Worm (Caenorhabditis elegans) whole organism, L2 larva: ENCODE measurements around the gene F07C3.2.
A peak's percentile ranks its signal among the peaks of the same experiment; 100 is the strongest.

Experiments used
- C34F6.9 ChIP-seq: fragments of 150-350 bp; optimal IDR thresholded peaks from 2 replicates; lab custom pipeline; 2014; ENCODE audit warnings: missing biosample characterization, missing genetic modification characterization
- F13H6.1 ChIP-seq: sonication (generic microtip); optimal IDR thresholded peaks from 2 replicates; lab custom pipeline; 2016; ENCODE audit warnings: missing genetic modification characterization, missing compliant biosample characterization
- R02D3.7 ChIP-seq: fragments of 150-350 bp; optimal IDR thresholded peaks from 2 replicates; lab custom pipeline; 2014; ENCODE audit warnings: missing biosample characterization, missing genetic modification characterization
- ZK546.5 ChIP-seq: sonication (generic microtip); optimal IDR thresholded peaks from 2 replicates; lab custom pipeline; 2017; ENCODE audit warnings: missing biosample characterization, missing genetic modification characterization
- alr-1 ChIP-seq: fragments of 150-350 bp; optimal IDR thresholded peaks from 2 replicates; lab custom pipeline; 2014; ENCODE audit warnings: missing biosample characterization, missing genetic modification characterization
- aly-2 ChIP-seq: fragments of 150-350 bp; optimal IDR thresholded peaks from 2 replicates; lab custom pipeline; 2014; ENCODE audit warnings: missing biosample characterization, missing genetic modification characterization
- ama-1 ChIP-seq: fragments of 150-350 bp; optimal IDR thresholded peaks from 2 replicates; lab custom pipeline; 2018; ENCODE audit warnings: inconsistent platforms
- blmp-1 ChIP-seq: sonication (generic microtip); optimal IDR thresholded peaks from 2 replicates; lab custom pipeline; 2017; ENCODE audit warnings: missing genetic modification characterization, mild to moderate bottlenecking, missing compliant biosample characterization, antibody characterized with exemption, moderate library complexity; ENCODE audit not compliant: insufficient read depth
- ceh-16 ChIP-seq: fragments of 150-350 bp; optimal IDR thresholded peaks from 2 replicates; lab custom pipeline; 2014; ENCODE audit warnings: missing biosample characterization, missing genetic modification characterization
- crh-2 ChIP-seq: sonication (generic microtip); optimal IDR thresholded peaks from 2 replicates; lab custom pipeline; 2017; ENCODE audit warnings: missing biosample characterization, missing genetic modification characterization
- gmeb-1 ChIP-seq: fragments of 150-350 bp; optimal IDR thresholded peaks from 2 replicates; lab custom pipeline; 2014; ENCODE audit warnings: missing biosample characterization, missing genetic modification characterization
- lin-11 ChIP-seq: fragments of 150-350 bp; sonication (generic microtip); optimal IDR thresholded peaks from 2 replicates; lab custom pipeline; 2014; ENCODE audit warnings: missing biosample characterization, missing genetic modification characterization, inconsistent platforms, mixed read lengths
- lin-13 ChIP-seq: fragments of 150-350 bp; optimal IDR thresholded peaks from 2 replicates; lab custom pipeline; 2014; ENCODE audit warnings: missing biosample characterization, missing genetic modification reagents, missing genetic modification characterization
- lin-39 ChIP-seq: fragments of 150-350 bp; optimal IDR thresholded peaks from 2 replicates; lab custom pipeline; 2014; ENCODE audit warnings: missing biosample characterization, missing genetic modification reagents, missing genetic modification characterization
- lsy-2 ChIP-seq, 2 experiments: fragments of 150-350 bp in 1 of 2; sonication (generic microtip) in 1 of 2; optimal IDR thresholded peaks; 2 replicates each; lab custom pipeline; 2014 to 2017; ENCODE audit warnings: missing biosample characterization in 2 of 2, missing genetic modification characterization in 2 of 2
- mdl-1 ChIP-seq, 2 experiments: fragments of 150-350 bp in 1 of 2; sonication (generic microtip) in 1 of 2; optimal IDR thresholded peaks; 2 replicates each; lab custom pipeline; 2017; ENCODE audit warnings: missing biosample characterization in 2 of 2, missing genetic modification characterization in 2 of 2
- nhr-10 ChIP-seq: sonication (generic microtip); optimal IDR thresholded peaks from 2 replicates; lab custom pipeline; 2017; ENCODE audit warnings: missing biosample characterization, missing genetic modification characterization
- nhr-12 ChIP-seq: fragments of 150-350 bp; optimal IDR thresholded peaks from 2 replicates; lab custom pipeline; 2014; ENCODE audit warnings: missing biosample characterization, missing genetic modification characterization
- nhr-129 ChIP-seq: fragments of 150-350 bp; optimal IDR thresholded peaks from 2 replicates; lab custom pipeline; 2014; ENCODE audit warnings: missing biosample characterization, missing genetic modification characterization
- nhr-23 ChIP-seq: fragments of 150-350 bp; optimal IDR thresholded peaks from 2 replicates; lab custom pipeline; 2014; ENCODE audit warnings: missing biosample characterization, missing genetic modification reagents, missing genetic modification characterization
- nhr-25 ChIP-seq: fragments of 150-350 bp; sonication (generic microtip); optimal IDR thresholded peaks from 3 replicates; lab custom pipeline; 2014; ENCODE audit warnings: missing biosample characterization, missing genetic modification characterization
- peb-1 ChIP-seq: fragments of 150-350 bp; optimal IDR thresholded peaks from 2 replicates; lab custom pipeline; 2014; ENCODE audit warnings: missing biosample characterization, missing genetic modification characterization
- sem-4 ChIP-seq: fragments of 150-350 bp; optimal IDR thresholded peaks from 2 replicates; lab custom pipeline; 2014; ENCODE audit warnings: missing biosample characterization, missing genetic modification reagents, missing genetic modification characterization
- skn-1 ChIP-seq: sonication (generic microtip); optimal IDR thresholded peaks from 2 replicates; lab custom pipeline; 2017; ENCODE audit warnings: missing biosample characterization, missing genetic modification characterization
- sma-3 ChIP-seq: sonication (generic microtip); optimal IDR thresholded peaks from 2 replicates; lab custom pipeline; 2016; ENCODE audit warnings: missing genetic modification reagents, missing genetic modification characterization, missing compliant biosample characterization
- sma-9 ChIP-seq, 2 experiments: fragments of 150-350 bp in 1 of 2; sonication (generic microtip) in 1 of 2; optimal IDR thresholded peaks; 2 replicates each; lab custom pipeline; 2014 to 2016; ENCODE audit warnings: missing genetic modification characterization in 2 of 2, mild to moderate bottlenecking in 1 of 2, missing biosample characterization in 1 of 2, missing compliant biosample characterization in 1 of 2, missing genetic modification reagents in 1 of 2, moderate library complexity in 1 of 2
- snpc-4 ChIP-seq: fragments of 150-350 bp; optimal IDR thresholded peaks from 2 replicates; lab custom pipeline; 2014; ENCODE audit warnings: missing biosample characterization, missing genetic modification characterization
- unc-55 ChIP-seq: fragments of 150-350 bp; sonication (generic microtip); optimal IDR thresholded peaks from 3 replicates; lab custom pipeline; 2014; ENCODE audit warnings: missing biosample characterization, missing genetic modification reagents, missing genetic modification characterization
- unc-62 ChIP-seq: fragments of 150-350 bp; optimal IDR thresholded peaks from 2 replicates; lab custom pipeline; 2014; ENCODE audit warnings: missing biosample characterization, missing genetic modification reagents, missing genetic modification characterization
- zag-1 ChIP-seq: fragments of 150-350 bp; optimal IDR thresholded peaks from 2 replicates; lab custom pipeline; 2014; ENCODE audit warnings: missing biosample characterization, missing genetic modification characterization
- ztf-1 ChIP-seq: fragments of 200-800 bp; sonication (Bioruptor generic); conservative IDR thresholded peaks from 2 replicates; pipeline ENCODE4 v1.3.6; 2022; ENCODE audit warnings: missing genetic modification characterization, missing compliant biosample characterization
- ztf-11 ChIP-seq: sonication (generic microtip); optimal IDR thresholded peaks from 2 replicates; lab custom pipeline; 2017; ENCODE audit warnings: missing biosample characterization, missing genetic modification characterization

Gene F07C3.2

DNA sequence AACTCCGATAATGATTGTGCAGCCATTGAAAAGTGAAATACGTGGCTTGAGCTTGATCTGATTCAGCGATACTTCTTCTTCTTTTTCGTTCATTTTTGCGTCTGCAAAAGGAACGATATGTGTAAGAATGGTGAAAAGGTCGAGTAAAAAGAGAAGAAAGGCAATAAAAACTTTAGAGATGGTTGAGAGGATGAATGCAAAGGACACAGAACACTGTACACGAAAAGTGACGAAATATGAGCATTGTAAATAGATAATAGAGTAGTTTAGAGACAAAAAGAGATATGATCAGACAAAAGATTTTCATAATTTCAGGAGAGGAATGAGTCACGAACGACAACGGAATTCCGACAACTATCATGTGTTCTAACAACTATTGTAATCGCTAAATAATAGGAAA is 20.4 kb downstream of the F07C3.2 start, which contains the start of gene aat-2:
TSS of gene aat-2 (minus strand) at position 101 of the 400 bp plus-strand sequence.
- TF ChIP-seq crh-2 (tag; lab: Kevin White, UChicago) (no peak), nhr-129 (tag; lab: Kevin White, UChicago) (no peak), zag-1 (tag; lab: Kevin White, UChicago) (no peak), nhr-10 (tag; lab: Kevin White, UChicago) (no peak), peb-1 (tag; lab: Kevin White, UChicago) (no peak), nhr-25 (tag; lab: Kevin White, UChicago) (no peak), lin-39 (tag; lab: Kevin White, UChicago) (no peak), sma-3 (GFP tag; lab: Kevin White, UChicago) (no peak)

DNA sequence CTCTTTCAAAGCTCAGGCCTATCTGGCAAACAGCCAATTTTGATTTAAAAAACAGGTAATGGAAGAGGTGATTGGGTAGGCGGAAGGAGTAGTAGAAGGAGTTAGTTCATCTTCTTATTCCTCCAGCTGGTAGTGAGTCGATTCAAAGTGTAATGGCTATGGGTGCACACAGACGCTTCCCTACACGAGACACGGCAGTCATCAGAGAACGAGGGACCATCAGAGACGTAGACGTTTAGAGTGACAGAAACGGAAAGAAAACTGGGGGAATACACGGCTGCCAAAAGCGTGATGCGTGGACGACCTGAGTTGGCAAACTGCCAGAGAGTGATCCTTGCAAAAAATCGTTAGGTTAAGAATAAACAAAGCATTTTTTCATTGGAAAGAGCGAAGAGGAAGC is 21.5 kb downstream of the F07C3.2 start:
- TF ChIP-seq F13H6.1 (tag; lab: Kevin White, UChicago): peak; percentile 34
- TF ChIP-seq lin-13 (GFP tag; lab: Kevin White, UChicago): no peak
- no peak for TF ChIP-seq aly-2 (tag; lab: Kevin White, UChicago)
- no peak for TF ChIP-seq snpc-4 (tag; lab: Kevin White, UChicago)
- no peak for TF ChIP-seq ama-1
- no peak for TF ChIP-seq lin-11 (tag; lab: Kevin White, UChicago)
- peak; percentile 74 for TF ChIP-seq sma-9 (GFP tag; optimal IDR thresholded peaks at IDR 0.05; lab: Kevin White, UChicago)
- no peak for TF ChIP-seq sma-9 (tag; optimal IDR thresholded peaks at IDR 0.05; lab: Kevin White, UChicago)
- peak in 1 of 2 experiments; percentile 30 for TF ChIP-seq lsy-2 (tag; optimal IDR thresholded peaks at IDR 0.05; lab: Kevin White, UChicago)
- peak; percentile 75 for TF ChIP-seq nhr-129 (tag; lab: Kevin White, UChicago)
- TF ChIP-seq nhr-25 (tag; lab: Kevin White, UChicago): no peak
- peak in 1 of 2 experiments; percentile 25 for TF ChIP-seq mdl-1 (tag; optimal IDR thresholded peaks at IDR 0.05; lab: Kevin White, UChicago)
- no peak for TF ChIP-seq ztf-11 (tag; lab: Kevin White, UChicago)
- peak; percentile 53 for TF ChIP-seq C34F6.9 (tag; lab: Kevin White, UChicago)
- TF ChIP-seq unc-55 (GFP tag; lab: Kevin White, UChicago): peak; percentile 60
- TF ChIP-seq, all 48 proteins: peak for 7

DNA sequence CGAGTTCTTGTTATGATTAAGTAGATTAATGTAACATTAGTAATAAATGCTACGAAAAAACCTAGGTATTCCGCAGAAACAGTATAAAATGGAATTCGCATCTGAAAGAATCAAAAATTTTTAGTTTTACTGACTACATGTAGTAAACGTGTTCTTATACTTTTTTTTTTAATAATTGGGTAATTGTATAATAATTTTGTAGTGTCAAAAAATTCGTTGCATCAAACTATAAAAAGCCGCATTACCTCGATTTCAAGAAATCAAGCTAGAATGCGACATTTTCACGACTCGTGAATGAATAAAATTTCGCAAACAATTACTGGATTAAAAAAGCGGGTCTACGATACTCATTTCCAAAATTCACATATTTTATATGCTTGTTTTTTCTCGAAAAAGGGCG is 23.3 kb downstream of the F07C3.2 start, which contains the start of gene str-94:
TSS of gene str-94 (minus strand) at position 101 of the 400 bp plus-strand sequence.
- TF ChIP-seq ztf-1 (GFP tag; lab: Robert Waterston, UW) (no peak), ZK546.5 (tag; lab: Kevin White, UChicago) (no peak), nhr-12 (no peak), nhr-23 (no peak), lin-39 (tag; lab: Kevin White, UChicago) (no peak), ama-1 (no peak), blmp-1 (tag; lab: Kevin White, UChicago) (no peak), skn-1 (no peak), aly-2 (tag; lab: Kevin White, UChicago) (no peak), F13H6.1 (tag; lab: Kevin White, UChicago) (no peak)

- no peak for TF ChIP-seq lin-13 (GFP tag; lab: Kevin White, UChicago)
- TF ChIP-seq ZK546.5 (tag; lab: Kevin White, UChicago): no peak
- TF ChIP-seq nhr-129 (tag; lab: Kevin White, UChicago): no peak
- no peak for TF ChIP-seq zag-1 (tag; lab: Kevin White, UChicago)
- no peak for TF ChIP-seq ztf-1 (GFP tag; lab: Robert Waterston, UW)
- TF ChIP-seq blmp-1 (tag; lab: Kevin White, UChicago): no peak
- TF ChIP-seq lin-39 (tag; lab: Kevin White, UChicago): no peak
- no peak for TF ChIP-seq sma-3 (GFP tag; lab: Kevin White, UChicago)
- no peak for TF ChIP-seq sem-4 (tag; lab: Kevin White, UChicago)
- no peak for TF ChIP-seq sma-9 (GFP tag; optimal IDR thresholded peaks at IDR 0.05; lab: Kevin White, UChicago)
- TF ChIP-seq sma-9 (tag; optimal IDR thresholded peaks at IDR 0.05; lab: Kevin White, UChicago): no peak
- no peak for TF ChIP-seq unc-62 (GFP tag; lab: Kevin White, UChicago)
- TF ChIP-seq C34F6.9 (tag; lab: Kevin White, UChicago): no peak
- TF ChIP-seq ama-1: no peak
- no peak for TF ChIP-seq nhr-10 (tag; lab: Kevin White, UChicago)
- no peak for TF ChIP-seq R02D3.7 (tag; lab: Kevin White, UChicago)
- TF ChIP-seq ztf-11 (tag; lab: Kevin White, UChicago): no peak
- TF ChIP-seq alr-1 (tag; lab: Kevin White, UChicago): no peak
- TF ChIP-seq gmeb-1: no peak
- TF ChIP-seq nhr-23: no peak
- no peak for TF ChIP-seq ceh-16 (tag; lab: Kevin White, UChicago)
Measured at ce11 chrV:9249932-9250331, 24.0 kb downstream of the F07C3.2 start, which contains the start of gene ptd-2. Gene ptd-2, plus strand, starts transcription at chrV:9250232.
